Worm (Caenorhabditis elegans): Measurements from ENCODE around the gene cht-6.

The cht-6 gene

ce11 chrV:6450129-6451011, 35.6 kb downstream of the cht-6 start, which contains the start of gene acl-8:
Gene acl-8, plus strand, starts transcription at chrV:6450870.
- peak; percentile 41 for TF ChIP-seq crh-2 (tag; optimal IDR thresholded peaks at IDR 0.05)
- no peak for TF ChIP-seq sma-9 (GFP tag; optimal IDR thresholded peaks at IDR 0.05)
- TF ChIP-seq sma-9 (tag; optimal IDR thresholded peaks at IDR 0.05): no peak
- peak; percentile 40 for TF ChIP-seq fos-1 (tag; optimal IDR thresholded peaks at IDR 0.05)
- TF ChIP-seq unc-55 (GFP tag; optimal IDR thresholded peaks at IDR 0.05): no peak
- no peak for TF ChIP-seq mdl-1 (tag; optimal IDR thresholded peaks at IDR 0.05)

- TF ChIP-seq lin-11 (tag; optimal IDR thresholded peaks at IDR 0.05) (no peak), snpc-4 (tag; optimal IDR thresholded peaks at IDR 0.05) (no peak), sma-3 (GFP tag; optimal IDR thresholded peaks at IDR 0.05) (no peak), sem-4 (tag; optimal IDR thresholded peaks at IDR 0.05) (no peak), unc-39 (tag; optimal IDR thresholded peaks at IDR 0.05) (no peak), ceh-16 (tag; optimal IDR thresholded peaks at IDR 0.05) (no peak), nhr-237 (tag; optimal IDR thresholded peaks at IDR 0.05) (no peak), ceh-82 (tag; optimal IDR thresholded peaks at IDR 0.05) (no peak), ztf-4 (tag; optimal IDR thresholded peaks at IDR 0.05) (no peak), nhr-10 (tag; optimal IDR thresholded peaks at IDR 0.05) (no peak), nhr-23 (tag; optimal IDR thresholded peaks at IDR 0.05) (no peak), zag-1 (tag; optimal IDR thresholded peaks at IDR 0.05) (no peak), unc-62 (GFP tag; optimal IDR thresholded peaks at IDR 0.05) (no peak)
Measured at ce11 chrV:6453122-6453521, 38.3 kb downstream of the cht-6 start, which contains the start of gene acl-9. Gene acl-9, plus strand, starts transcription at chrV:6453226.

- TF ChIP-seq blmp-1 (tag; optimal IDR thresholded peaks at IDR 0.05; ENCODE audit: insufficient read depth) (no peak), sma-9 (GFP tag; optimal IDR thresholded peaks at IDR 0.05) (no peak), sma-9 (tag; optimal IDR thresholded peaks at IDR 0.05) (no peak), F13H6.1 (tag; optimal IDR thresholded peaks at IDR 0.05) (peak; percentile 5)
Measured at ce11 chrV:6456903-6457302, 42.1 kb downstream of the cht-6 start.

ce11 chrV:6458302-6458998, 43.7 kb downstream of the cht-6 start:
- peak; percentile 33 for TF ChIP-seq ceh-16 (tag; optimal IDR thresholded peaks at IDR 0.05)
- no peak for TF ChIP-seq lin-11 (tag; optimal IDR thresholded peaks at IDR 0.05)
- no peak for TF ChIP-seq lsy-2 (tag; optimal IDR thresholded peaks at IDR 0.05)

ce11 chrV:6461250-6461649, 46.5 kb downstream of the cht-6 start:
- no peak for TF ChIP-seq nhr-129 (tag; optimal IDR thresholded peaks at IDR 0.05)
- TF ChIP-seq mbf-1 (tag; optimal IDR thresholded peaks at IDR 0.05): no peak
- TF ChIP-seq R02D3.7 (tag; optimal IDR thresholded peaks at IDR 0.05): no peak
- TF ChIP-seq ZK546.5 (tag; optimal IDR thresholded peaks at IDR 0.05): no peak
- no peak for TF ChIP-seq dmd-4 (tag; optimal IDR thresholded peaks at IDR 0.05)
- no peak for TF ChIP-seq Y55F3AM.14 (GFP tag; optimal IDR thresholded peaks at IDR 0.05)
- TF ChIP-seq sma-3 (GFP tag; optimal IDR thresholded peaks at IDR 0.05): no peak
- TF ChIP-seq nhr-23 (tag; optimal IDR thresholded peaks at IDR 0.05): no peak
- TF ChIP-seq lin-11 (tag; optimal IDR thresholded peaks at IDR 0.05): no peak
- no peak for TF ChIP-seq nhr-21 (tag; optimal IDR thresholded peaks at IDR 0.05)
- TF ChIP-seq lsy-2 (tag; optimal IDR thresholded peaks at IDR 0.05): no peak
- no peak for TF ChIP-seq alr-1 (tag; optimal IDR thresholded peaks at IDR 0.05)
- no peak for TF ChIP-seq ztf-11 (tag; optimal IDR thresholded peaks at IDR 0.05)
- TF ChIP-seq elt-1 (tag; optimal IDR thresholded peaks at IDR 0.05): no peak
